Worm (Caenorhabditis elegans) whole organism, late embryonic: ENCODE results near the gene ztf-31.

ENCODE experiments used
- C38D4.7 ChIP-seq: fragments of 200-800 bp; sonication (Bioruptor generic); optimal IDR thresholded peaks from 2 replicates; lab custom pipeline; 2018; ENCODE audit warnings: mild to moderate bottlenecking, missing genetic modification characterization, moderate library complexity, missing compliant biosample characterization
- F13H6.1 ChIP-seq: sonication (generic microtip); optimal IDR thresholded peaks from 2 replicates; lab custom pipeline; 2016; ENCODE audit warnings: missing genetic modification characterization, missing compliant biosample characterization
- ceh-6 ChIP-seq: fragments of 200-800 bp; sonication (Bioruptor generic); optimal IDR thresholded peaks from 2 replicates; lab custom pipeline; 2018; ENCODE audit warnings: mild to moderate bottlenecking, missing genetic modification characterization, missing compliant biosample characterization
- dve-1 ChIP-seq: sonication (generic microtip); optimal IDR thresholded peaks from 2 replicates; lab custom pipeline; 2017; ENCODE audit warnings: antibody characterized with exemption, mild to moderate bottlenecking, missing genetic modification characterization, missing compliant biosample characterization
- elt-2 ChIP-seq: sonication (generic microtip); optimal IDR thresholded peaks from 2 replicates; lab custom pipeline; 2016; ENCODE audit warnings: missing genetic modification reagents, missing genetic modification characterization, missing compliant biosample characterization
- elt-4 ChIP-seq: sonication (generic microtip); optimal IDR thresholded peaks from 2 replicates; lab custom pipeline; 2016; ENCODE audit warnings: missing genetic modification characterization, missing compliant biosample characterization
- fkh-10 ChIP-seq: fragments of 150-350 bp; optimal IDR thresholded peaks from 2 replicates; lab custom pipeline; 2014; ENCODE audit warnings: missing biosample characterization, missing genetic modification reagents, missing genetic modification characterization
- hlh-13 ChIP-seq: fragments of 200-800 bp; sonication (Bioruptor generic); optimal IDR thresholded peaks from 2 replicates; lab custom pipeline; 2018; ENCODE audit warnings: mild to moderate bottlenecking, missing genetic modification characterization, missing compliant biosample characterization
- nfya-1 ChIP-seq: sonication (generic microtip); optimal IDR thresholded peaks from 2 replicates; lab custom pipeline; 2017; ENCODE audit warnings: missing genetic modification characterization, mild to moderate bottlenecking, missing compliant biosample characterization, antibody characterized with exemption, moderate library complexity
- pha-4 ChIP-seq: fragments of 150-350 bp; optimal IDR thresholded peaks from 2 replicates; lab custom pipeline; 2018; ENCODE audit warnings: missing biosample characterization, missing genetic modification reagents, missing genetic modification characterization
- pqm-1 ChIP-seq: sonication (generic microtip); optimal IDR thresholded peaks from 2 replicates; lab custom pipeline; 2016; ENCODE audit warnings: missing genetic modification characterization, missing compliant biosample characterization
- tbx-7 ChIP-seq: sonication (generic microtip); optimal IDR thresholded peaks from 2 replicates; lab custom pipeline; 2016; ENCODE audit warnings: missing genotype, missing genetic modification characterization, missing compliant biosample characterization
- unc-42 ChIP-seq: sonication (generic microtip); optimal IDR thresholded peaks from 2 replicates; lab custom pipeline; 2016; ENCODE audit warnings: missing genotype, missing genetic modification characterization, missing compliant biosample characterization
- unc-55 ChIP-seq: sonication (generic microtip); optimal IDR thresholded peaks from 2 replicates; lab custom pipeline; 2017; ENCODE audit warnings: missing biosample characterization, missing genetic modification reagents, missing genetic modification characterization

ce11 chrIII:7238727-7239126 is 2.4 kb upstream of the ztf-31 start, which contains the start of gene pars-1:
- no peak for TF ChIP-seq C38D4.7 (GFP tag; lab: Kevin White, UChicago)
- TF ChIP-seq nfya-1 (tag; lab: Kevin White, UChicago), result no peak
- TF ChIP-seq tbx-7 (tag; lab: Kevin White, UChicago), result no peak
- no peak for TF ChIP-seq unc-55 (GFP tag; lab: Kevin White, UChicago)
- no peak for TF ChIP-seq F13H6.1
- no peak for TF ChIP-seq dve-1 (tag; lab: Kevin White, UChicago)
- no peak for TF ChIP-seq unc-42 (tag; lab: Kevin White, UChicago)
- TF ChIP-seq pha-4, result no peak
- no peak for TF ChIP-seq ceh-6 (GFP tag; lab: Kevin White, UChicago)
- no peak for TF ChIP-seq elt-2 (tag; lab: Kevin White, UChicago)
- no peak for TF ChIP-seq pqm-1 (tag; lab: Kevin White, UChicago)
- no peak for TF ChIP-seq hlh-13 (GFP tag; lab: Kevin White, UChicago)
- TF ChIP-seq fkh-10 (GFP tag; lab: Kevin White, UChicago), result no peak
- TF ChIP-seq elt-4 (tag; lab: Kevin White, UChicago), result no peak
